Fruit fly (Drosophila melanogaster) whole organism, adult: ENCODE data around the gene TfAP-2.
A peak's percentile ranks its signal among the peaks of the same experiment; 100 is the strongest.

Source experiments
- CG11617 ChIP-seq: fragments of 200-800 bp; sonication (Bioruptor generic); optimal IDR thresholded peaks from 2 replicates; lab custom pipeline; 2017; ENCODE audit warnings: mild to moderate bottlenecking, missing biosample characterization, missing genetic modification reagents, missing genetic modification characterization
- CG12768 ChIP-seq: fragments of 200-800 bp; sonication (Bioruptor generic); optimal IDR thresholded peaks from 2 replicates; lab custom pipeline; 2017; ENCODE audit warnings: missing biosample characterization, missing genetic modification characterization, mild to moderate bottlenecking, moderate library complexity, missing genetic modification reagents
- CG14711 ChIP-seq: fragments of 200-800 bp; sonication (Bioruptor generic); optimal IDR thresholded peaks from 2 replicates; lab custom pipeline; 2018; ENCODE audit warnings: missing biosample characterization, mild to moderate bottlenecking, missing genetic modification characterization, moderate library complexity
- CG1620 ChIP-seq: fragments of 200-800 bp; sonication (Bioruptor generic); optimal IDR thresholded peaks from 2 replicates; lab custom pipeline; 2016; ENCODE audit warnings: missing biosample characterization, missing genetic modification characterization
- CG33017 ChIP-seq: fragments of 200-800 bp; sonication (Bioruptor generic); optimal IDR thresholded peaks from 2 replicates; lab custom pipeline; 2018; ENCODE audit warnings: missing biosample characterization, mild to moderate bottlenecking, missing genetic modification characterization, moderate library complexity
- CG5204 ChIP-seq: fragments of 200-800 bp; sonication (Bioruptor generic); optimal IDR thresholded peaks from 2 replicates; lab custom pipeline; 2016; ENCODE audit warnings: missing biosample characterization, missing genetic modification characterization
- CG7045 ChIP-seq: fragments of 200-800 bp; sonication (Bioruptor generic); optimal IDR thresholded peaks from 2 replicates; lab custom pipeline; 2017; ENCODE audit warnings: missing biosample characterization, mild to moderate bottlenecking, missing genetic modification characterization
- CG7101 ChIP-seq: fragments of 200-800 bp; sonication (Bioruptor generic); optimal IDR thresholded peaks from 2 replicates; lab custom pipeline; 2018; ENCODE audit warnings: missing biosample characterization, mild to moderate bottlenecking, missing genetic modification characterization, moderate library complexity
- Clk ChIP-seq: fragments of 200-800 bp; sonication (Bioruptor generic); optimal IDR thresholded peaks from 2 replicates; lab custom pipeline; 2017; ENCODE audit warnings: missing biosample characterization, missing genetic modification characterization
- Crg-1 ChIP-seq: fragments of 200-800 bp; sonication (Bioruptor generic); optimal IDR thresholded peaks from 2 replicates; lab custom pipeline; 2016; ENCODE audit warnings: missing biosample characterization, missing genetic modification characterization
- Hr96 ChIP-seq: fragments of 200-800 bp; sonication (Bioruptor generic); optimal IDR thresholded peaks from 2 replicates; lab custom pipeline; 2016; ENCODE audit warnings: missing biosample characterization, missing genetic modification characterization
- Mnt ChIP-seq: fragments of 200-800 bp; sonication (Bioruptor generic); optimal IDR thresholded peaks from 2 replicates; lab custom pipeline; 2016; ENCODE audit warnings: missing biosample characterization, mild to moderate bottlenecking, missing genetic modification characterization
- bab1 ChIP-seq: fragments of 200-800 bp; sonication (Bioruptor generic); optimal IDR thresholded peaks from 3 replicates; lab custom pipeline; 2019; ENCODE audit warnings: missing biosample characterization, mild to moderate bottlenecking, missing genetic modification characterization, moderate library complexity
- cic ChIP-seq: fragments of 200-800 bp; sonication (Bioruptor generic); optimal IDR thresholded peaks from 2 replicates; lab custom pipeline; 2017; ENCODE audit warnings: missing biosample characterization, mild to moderate bottlenecking, missing genetic modification characterization, moderate library complexity
- cnc ChIP-seq, 2 experiments: fragments of >200 bp; optimal IDR thresholded peaks; 2 replicates each; lab custom pipeline; 2017
- kay ChIP-seq: fragments of 200-800 bp; sonication (Bioruptor generic); peaks from one replicate; lab custom pipeline; 2016; ENCODE audit warnings: missing biosample characterization, missing genetic modification characterization, borderline replicate concordance
- ovo ChIP-seq: fragments of 200-800 bp; sonication (Bioruptor generic); optimal IDR thresholded peaks from 2 replicates; lab custom pipeline; 2016; ENCODE audit warnings: missing biosample characterization, missing genetic modification characterization
- pad ChIP-seq: fragments of 200-800 bp; sonication (Bioruptor generic); optimal IDR thresholded peaks from 3 replicates; lab custom pipeline; 2017; ENCODE audit warnings: missing biosample characterization, missing genetic modification characterization, mild to moderate bottlenecking, moderate library complexity, missing genetic modification reagents
- tj ChIP-seq: fragments of 200-800 bp; sonication (Bioruptor generic); optimal IDR thresholded peaks from 3 replicates; lab custom pipeline; 2017; ENCODE audit warnings: missing biosample characterization, mild to moderate bottlenecking, missing genetic modification characterization, moderate library complexity
- toe ChIP-seq: fragments of 200-800 bp; sonication (Bioruptor generic); optimal IDR thresholded peaks from 2 replicates; lab custom pipeline; 2016; ENCODE audit warnings: missing biosample characterization, missing genetic modification characterization

TfAP-2 gene

DNA sequence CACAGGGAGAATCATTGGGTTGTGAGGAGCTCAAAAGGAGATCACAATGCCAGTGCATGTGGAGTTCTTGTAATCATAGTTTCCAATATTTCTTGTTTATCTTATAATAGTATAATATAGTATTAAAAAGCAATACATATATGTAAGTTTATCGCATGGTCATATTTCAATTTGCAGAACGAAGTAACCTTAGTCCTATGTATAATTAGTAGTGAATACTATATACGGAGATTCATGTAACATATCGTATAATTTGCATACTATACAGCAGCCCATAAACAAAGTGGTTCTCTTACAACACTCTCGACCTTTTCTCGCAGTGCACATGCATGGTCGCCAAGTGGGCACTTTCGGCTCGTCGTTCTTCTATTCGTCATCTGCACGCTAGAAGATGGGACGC, 15.6 kb downstream of the TfAP-2 start:
- TF ChIP-seq CG7101 (no peak), CG11617 (no peak), CG12768 (GFP tag; lab: Kevin White, UChicago) (no peak), Mnt (GFP tag; lab: Kevin White, UChicago) (no peak), cic (GFP tag; lab: Kevin White, UChicago) (no peak), CG7045 (GFP tag; lab: Kevin White, UChicago) (no peak), CG33017 (tag; lab: Kevin White, UChicago) (no peak), ovo (GFP tag; lab: Kevin White, UChicago) (no peak), toe (GFP tag; lab: Kevin White, UChicago) (no peak), Crg-1 (GFP tag; lab: Kevin White, UChicago) (no peak), Hr96 (GFP tag; lab: Kevin White, UChicago) (no peak), pad (GFP tag; lab: Kevin White, UChicago) (no peak), CG14711 (tag; lab: Kevin White, UChicago) (no peak), Clk (GFP tag; lab: Kevin White, UChicago) (no peak)

DNA sequence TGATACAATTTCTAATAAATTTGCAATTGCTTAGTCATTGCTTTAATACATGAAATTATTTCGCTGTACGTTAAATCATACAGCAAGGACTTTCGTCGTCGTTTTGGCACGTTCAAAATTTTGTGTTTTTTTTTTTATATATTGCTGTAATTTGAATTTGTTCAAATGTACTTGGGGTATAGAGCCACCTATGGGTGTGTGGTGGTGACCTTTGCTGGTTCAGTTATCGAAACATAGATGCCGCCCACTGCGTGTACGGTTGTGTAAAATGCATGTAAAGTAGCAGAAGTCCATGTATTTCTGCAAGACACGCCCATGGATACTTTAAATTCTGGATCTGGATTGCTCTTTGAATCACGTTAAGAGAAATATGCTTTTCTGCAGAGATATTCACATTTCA, 17.6 kb downstream of the TfAP-2 start:
- TF ChIP-seq CG14711 (tag; lab: Kevin White, UChicago) (no peak), Hr96 (GFP tag; lab: Kevin White, UChicago) (peak; percentile 41), kay (GFP tag; lab: Kevin White, UChicago) (peak; percentile 35), CG7045 (GFP tag; lab: Kevin White, UChicago) (no peak), CG1620 (GFP tag; lab: Kevin White, UChicago) (peak; percentile 31), pad (GFP tag; lab: Kevin White, UChicago) (no peak), CG11617 (no peak), cnc (optimal IDR thresholded peaks at IDR 0.05; lab: Kevin White, UChicago) (no peak), cic (GFP tag; lab: Kevin White, UChicago) (no peak), CG33017 (tag; lab: Kevin White, UChicago) (no peak)

DNA sequence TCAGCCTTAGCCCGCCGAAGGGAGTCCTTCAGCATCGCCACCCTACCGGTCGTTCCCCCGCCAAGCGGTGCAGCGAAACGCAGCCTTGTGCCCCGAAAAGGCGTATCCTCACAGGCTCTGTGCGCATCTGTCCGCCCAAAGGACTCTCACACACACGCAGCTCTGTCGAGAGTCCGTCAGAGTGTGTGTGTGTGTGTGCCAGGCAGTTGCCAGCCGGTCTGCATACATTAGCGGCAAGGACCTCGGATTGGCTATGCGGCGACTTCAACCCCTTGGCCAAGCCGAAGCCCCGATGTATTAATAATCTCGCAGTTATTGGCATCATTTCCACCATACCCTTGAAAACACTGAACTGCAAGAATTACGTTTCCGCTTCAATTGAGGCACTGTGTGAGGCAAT, 23.9 kb downstream of the TfAP-2 start:
- no peak for TF ChIP-seq bab1
- TF ChIP-seq Mnt (GFP tag; lab: Kevin White, UChicago), result no peak
- TF ChIP-seq tj (GFP tag; lab: Kevin White, UChicago), result no peak
- no peak for TF ChIP-seq Crg-1 (GFP tag; lab: Kevin White, UChicago)
- no peak for TF ChIP-seq Hr96 (GFP tag; lab: Kevin White, UChicago)

DNA sequence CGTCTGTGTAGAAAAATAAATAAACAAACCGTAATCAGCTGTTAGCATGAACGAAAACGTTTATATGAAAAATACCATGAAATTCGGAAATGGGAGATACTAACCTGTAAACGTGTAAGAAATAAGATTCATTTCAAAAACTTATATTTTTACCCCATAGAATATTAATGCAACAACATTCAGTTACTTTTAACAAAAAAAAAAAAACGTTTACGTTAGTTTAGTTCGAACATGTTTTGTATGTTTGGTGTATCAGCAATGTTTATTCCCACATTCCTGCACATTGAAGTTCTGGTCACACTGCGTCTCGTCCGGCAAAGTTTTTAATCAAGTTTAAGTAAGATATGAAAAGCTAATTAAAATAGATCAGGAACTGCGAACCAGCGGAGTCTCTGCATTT, 30.7 kb downstream of the TfAP-2 start, which contains the start of the genes S1P and CG11307:
Gene S1P, minus strand, starts transcription at position 23 of the 400 bp plus-strand sequence.
Gene CG11307, plus strand, starts transcription at position 270 of the 400 bp plus-strand sequence.
- TF ChIP-seq bab1, result peak; percentile 8
- no peak for TF ChIP-seq tj (GFP tag; lab: Kevin White, UChicago)
- TF ChIP-seq Clk (GFP tag; lab: Kevin White, UChicago), result no peak
- TF ChIP-seq Crg-1 (GFP tag; lab: Kevin White, UChicago), result no peak
- TF ChIP-seq toe (GFP tag; lab: Kevin White, UChicago), result no peak
- no peak for TF ChIP-seq CG11617

DNA sequence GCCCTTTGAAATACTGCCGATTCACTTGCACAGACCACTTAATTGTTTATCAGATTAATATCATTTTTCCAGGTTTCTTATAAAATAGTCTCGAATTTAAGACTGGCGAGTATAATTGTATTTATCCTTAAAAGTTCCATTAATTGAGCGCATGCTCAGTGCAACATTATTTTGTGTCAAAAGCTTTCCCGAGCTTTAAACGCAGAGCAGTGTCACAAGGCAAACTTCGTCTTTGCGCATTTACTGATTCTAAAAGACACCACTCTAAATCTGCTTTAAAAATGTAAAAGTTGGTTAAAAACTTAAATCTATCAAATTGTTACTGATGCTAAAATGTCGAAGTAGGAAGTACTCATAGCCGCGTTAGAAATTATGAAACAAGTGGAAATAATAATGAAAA, 38.9 kb downstream of the TfAP-2 start, which contains the start of the genes CG7166 and Alg11:
Gene CG7166, minus strand, starts transcription at position 101 of the 400 bp plus-strand sequence.
Gene Alg11, plus strand, starts transcription at position 260 of the 400 bp plus-strand sequence.
- TF ChIP-seq Mnt (GFP tag; lab: Kevin White, UChicago), result no peak
- TF ChIP-seq CG7101, result no peak
- TF ChIP-seq Clk (GFP tag; lab: Kevin White, UChicago), result no peak
- TF ChIP-seq CG11617, result no peak
- no peak for TF ChIP-seq Crg-1 (GFP tag; lab: Kevin White, UChicago)
- TF ChIP-seq Hr96 (GFP tag; lab: Kevin White, UChicago), result no peak
- no peak for TF ChIP-seq bab1
- no peak for TF ChIP-seq cnc (optimal IDR thresholded peaks at IDR 0.05; lab: Kevin White, UChicago)
- no peak for TF ChIP-seq CG7045 (GFP tag; lab: Kevin White, UChicago)
- TF ChIP-seq CG14711 (tag; lab: Kevin White, UChicago), result no peak
- TF ChIP-seq pad (GFP tag; lab: Kevin White, UChicago), result no peak
- TF ChIP-seq tj (GFP tag; lab: Kevin White, UChicago), result no peak
- no peak for TF ChIP-seq toe (GFP tag; lab: Kevin White, UChicago)
- no peak for TF ChIP-seq CG5204

DNA sequence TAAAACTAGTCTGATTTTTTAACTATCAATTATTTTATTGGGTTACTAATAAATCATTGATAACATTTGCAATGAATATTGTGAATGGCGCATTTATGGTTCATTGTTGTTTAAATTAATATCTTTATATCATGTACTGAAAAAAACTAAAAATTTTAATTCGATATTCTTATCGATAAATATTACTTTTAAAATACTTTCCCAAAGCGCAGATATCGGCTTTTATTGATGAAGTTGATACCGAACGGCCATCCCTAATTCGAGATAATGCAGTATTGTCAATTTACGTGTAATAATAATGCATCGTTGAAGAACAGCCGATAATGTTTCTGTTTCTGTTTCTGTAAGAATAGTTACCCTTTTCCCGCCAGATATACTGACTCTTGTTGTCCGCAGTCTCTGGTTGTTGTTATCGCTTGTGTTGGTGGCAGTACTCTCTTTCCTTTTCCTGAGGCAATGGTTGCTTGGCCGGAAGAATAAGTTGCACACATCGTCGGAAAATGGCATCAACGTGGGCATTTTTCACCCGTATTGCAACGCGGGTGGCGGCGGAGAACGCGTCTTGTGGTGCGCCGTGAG, 39.5 kb downstream of the TfAP-2 start:
- peak; percentile 10 for TF ChIP-seq tj (GFP tag; lab: Kevin White, UChicago)
- no peak for TF ChIP-seq Crg-1 (GFP tag; lab: Kevin White, UChicago)
- TF ChIP-seq kay (GFP tag; lab: Kevin White, UChicago), result peak; percentile 76
- TF ChIP-seq Hr96 (GFP tag; lab: Kevin White, UChicago), result no peak

DNA sequence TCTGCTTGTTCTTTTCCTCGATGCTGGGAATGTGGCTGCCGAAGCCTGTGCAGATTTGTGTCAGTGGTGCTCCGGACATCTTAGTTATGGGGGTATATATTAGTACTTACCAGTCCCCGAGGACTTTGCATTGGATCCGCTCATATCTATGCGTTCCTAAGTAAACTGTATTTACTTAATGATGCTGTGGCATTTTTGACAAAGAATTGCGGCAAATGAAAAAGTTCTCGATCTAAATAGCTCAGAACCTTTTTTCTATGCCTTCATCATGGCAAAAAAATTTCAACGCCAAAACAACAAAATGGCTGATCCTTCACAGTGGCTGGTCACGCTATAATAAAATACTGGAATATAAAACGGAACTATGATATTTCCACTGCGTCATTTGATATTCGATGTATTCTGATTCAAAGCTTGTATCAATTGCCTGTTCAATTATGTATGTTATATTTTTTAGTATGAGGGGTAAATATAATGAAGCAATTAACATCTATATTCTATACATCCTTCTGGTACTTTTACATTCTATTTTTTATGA, 47.6 kb downstream of the TfAP-2 start, which contains the start of gene MED1:
Gene MED1, minus strand, starts transcription at position 295 of the 538 bp plus-strand sequence.
- peak; percentile 16 for TF ChIP-seq bab1
- no peak for TF ChIP-seq CG7045 (GFP tag; lab: Kevin White, UChicago)
